Worm (Caenorhabditis elegans) whole organism, L4 larva: Measurements from ENCODE around the gene rmd-3.

Experiments
- F10B5.3 ChIP-seq: sonication (generic microtip); optimal IDR thresholded peaks from 2 replicates; lab custom pipeline; 2016; ENCODE audit warnings: mild to moderate bottlenecking, missing genetic modification characterization, missing compliant biosample characterization
- F49E8.2 ChIP-seq: sonication (generic microtip); optimal IDR thresholded peaks from 2 replicates; lab custom pipeline; 2016; ENCODE audit warnings: missing compliant biosample characterization, mild to moderate bottlenecking, missing genetic modification characterization, borderline replicate concordance
- Y48G9A.11 ChIP-seq: fragments of 200-800 bp; sonication (Bioruptor generic); IDR thresholded peaks from 2 replicates; pipeline ENCODE4 v1.3.6; 2022; ENCODE audit warnings: missing genetic modification reagents, missing genetic modification characterization, missing compliant biosample characterization
- Y5F2A.4 ChIP-seq: fragments of 200-800 bp; sonication (Bioruptor generic); optimal IDR thresholded peaks from 2 replicates; lab custom pipeline; 2018; ENCODE audit warnings: mild to moderate bottlenecking, missing genetic modification characterization, missing compliant biosample characterization
- ceh-20 ChIP-seq: fragments of 200-800 bp; sonication (Bioruptor generic); IDR thresholded peaks from 2 replicates; pipeline ENCODE4 v1.3.6; 2022; ENCODE audit warnings: missing genetic modification reagents, missing genetic modification characterization, missing compliant biosample characterization
- ceh-32 ChIP-seq: sonication (generic microtip); optimal IDR thresholded peaks from 2 replicates; lab custom pipeline; 2016; ENCODE audit warnings: mild to moderate bottlenecking, missing genetic modification characterization, missing compliant biosample characterization; ENCODE audit not compliant: poor library complexity
- ceh-82 ChIP-seq: sonication (generic microtip); optimal IDR thresholded peaks from 2 replicates; lab custom pipeline; 2017; ENCODE audit warnings: missing biosample characterization, missing genetic modification characterization
- daf-19 ChIP-seq: fragments of 200-800 bp; sonication (Bioruptor generic); conservative IDR thresholded peaks from 2 replicates; pipeline ENCODE4 v1.3.6; 2022; ENCODE audit warnings: missing genetic modification characterization, missing compliant biosample characterization
- dpl-1 ChIP-seq: fragments of 150-350 bp; optimal IDR thresholded peaks from 2 replicates; lab custom pipeline; 2014; ENCODE audit warnings: missing biosample characterization, missing genetic modification reagents, missing genetic modification characterization
- duxl-1 ChIP-seq: sonication (generic microtip); optimal IDR thresholded peaks from 2 replicates; lab custom pipeline; 2016; ENCODE audit warnings: mild to moderate bottlenecking, missing genetic modification characterization, moderate library complexity, missing compliant biosample characterization; ENCODE audit not compliant: poor library complexity
- dve-1 ChIP-seq: sonication (generic microtip); optimal IDR thresholded peaks from 2 replicates; lab custom pipeline; 2017; ENCODE audit warnings: antibody characterized with exemption, mild to moderate bottlenecking, missing genetic modification characterization, missing compliant biosample characterization; ENCODE audit not compliant: insufficient read depth
- fos-1 ChIP-seq: fragments of 150-350 bp; optimal IDR thresholded peaks from 2 replicates; lab custom pipeline; 2014; ENCODE audit warnings: missing biosample characterization, missing genetic modification characterization
- gei-8 ChIP-seq: fragments of 200-800 bp; sonication (Bioruptor generic); optimal IDR thresholded peaks from 2 replicates; lab custom pipeline; 2018; ENCODE audit warnings: mild to moderate bottlenecking, missing genetic modification characterization, missing compliant biosample characterization
- hlh-11 ChIP-seq: fragments of 200-800 bp; sonication (Bioruptor generic); optimal IDR thresholded peaks from 2 replicates; lab custom pipeline; 2018; ENCODE audit warnings: mild to moderate bottlenecking, missing genetic modification characterization, missing compliant biosample characterization
- hlh-30 ChIP-seq: sonication (generic microtip); optimal IDR thresholded peaks from 2 replicates; lab custom pipeline; 2017; ENCODE audit warnings: antibody characterized with exemption, mild to moderate bottlenecking, missing genetic modification characterization, missing compliant biosample characterization; ENCODE audit not compliant: insufficient read depth
- hmg-1.1 ChIP-seq: fragments of 200-800 bp; sonication (Bioruptor generic); IDR thresholded peaks from 2 replicates; pipeline ENCODE4 v1.3.6; 2022; ENCODE audit warnings: missing genetic modification reagents, missing genetic modification characterization, missing compliant biosample characterization
- jun-1 ChIP-seq: fragments of 150-350 bp; optimal IDR thresholded peaks from 2 replicates; lab custom pipeline; 2014; ENCODE audit warnings: missing biosample characterization, missing genetic modification reagents, missing genetic modification characterization
- lin-15B ChIP-seq: fragments of 150-350 bp; sonication (generic microtip); optimal IDR thresholded peaks from 3 replicates; lab custom pipeline; 2014; ENCODE audit warnings: missing biosample characterization, missing genetic modification characterization
- mdt-29 ChIP-seq: fragments of 200-800 bp; sonication (Bioruptor generic); IDR thresholded peaks from 2 replicates; pipeline ENCODE4 v1.3.6; 2022; ENCODE audit warnings: missing genetic modification reagents, missing genetic modification characterization, missing compliant biosample characterization
- mes-2 ChIP-seq: sonication (generic microtip); optimal IDR thresholded peaks from 2 replicates; lab custom pipeline; 2016; ENCODE audit warnings: missing genotype, mild to moderate bottlenecking, missing genetic modification characterization, missing compliant biosample characterization; ENCODE audit not compliant: poor library complexity, severe bottlenecking
- mxl-3 ChIP-seq: fragments of 200-800 bp; sonication (Bioruptor generic); optimal IDR thresholded peaks from 2 replicates; lab custom pipeline; 2018; ENCODE audit warnings: mild to moderate bottlenecking, missing genetic modification characterization, missing compliant biosample characterization
- nhr-11 ChIP-seq: fragments of 150-350 bp; optimal IDR thresholded peaks from 2 replicates; lab custom pipeline; 2014; ENCODE audit warnings: missing biosample characterization, missing genetic modification characterization
- nhr-48 ChIP-seq: sonication (generic microtip); optimal IDR thresholded peaks from 2 replicates; lab custom pipeline; 2016; ENCODE audit warnings: mild to moderate bottlenecking, missing genetic modification characterization, missing compliant biosample characterization
- nhr-6 ChIP-seq: fragments of 150-350 bp; optimal IDR thresholded peaks from 2 replicates; lab custom pipeline; 2014; ENCODE audit warnings: missing biosample characterization, missing genetic modification characterization
- nhr-76 ChIP-seq: fragments of 150-350 bp; optimal IDR thresholded peaks from 2 replicates; lab custom pipeline; 2014; ENCODE audit warnings: missing biosample characterization, missing genetic modification characterization
- pha-4 ChIP-seq, 2 experiments: fragments of 150-350 bp in 1 of 2; fragments of 200-800 bp in 1 of 2; sonication (Bioruptor generic) in 1 of 2; IDR thresholded peaks in 1 of 2; optimal IDR thresholded peaks in 1 of 2; 2 replicates each; pipeline versions ENCODE4 v1.3.6 to Lab custom; 2014 to 2022; ENCODE audit warnings: missing genetic modification characterization in 2 of 2, missing genetic modification reagents in 2 of 2, missing biosample characterization in 1 of 2, missing compliant biosample characterization in 1 of 2
- skn-1 ChIP-seq: fragments of 150-350 bp; optimal IDR thresholded peaks from 2 replicates; lab custom pipeline; 2014; ENCODE audit warnings: missing biosample characterization, missing genetic modification characterization
- spr-1 ChIP-seq: sonication (generic microtip); optimal IDR thresholded peaks from 2 replicates; lab custom pipeline; 2016; ENCODE audit warnings: mild to moderate bottlenecking, missing genetic modification characterization, missing compliant biosample characterization
- spr-3 ChIP-seq: fragments of 200-800 bp; sonication (Bioruptor generic); optimal IDR thresholded peaks from 2 replicates; lab custom pipeline; 2018; ENCODE audit warnings: mild to moderate bottlenecking, missing genetic modification characterization, missing compliant biosample characterization
- unc-130 ChIP-seq: sonication (generic microtip); optimal IDR thresholded peaks from 2 replicates; lab custom pipeline; 2016; ENCODE audit warnings: missing genetic modification reagents, missing genetic modification characterization, missing compliant biosample characterization
- vab-7 ChIP-seq: fragments of 200-800 bp; sonication (Bioruptor generic); IDR thresholded peaks from 2 replicates; pipeline ENCODE4 v1.3.6; 2022; ENCODE audit warnings: missing genetic modification reagents, missing genetic modification characterization, missing compliant biosample characterization
- zfp-2 ChIP-seq: sonication (generic microtip); optimal IDR thresholded peaks from 2 replicates; lab custom pipeline; 2016; ENCODE audit warnings: mild to moderate bottlenecking, missing genetic modification characterization, missing compliant biosample characterization
- zfp-3 ChIP-seq: fragments of 200-800 bp; sonication (Bioruptor generic); conservative IDR thresholded peaks from 2 replicates; pipeline ENCODE4 v1.3.6; 2022; ENCODE audit warnings: missing genetic modification reagents, missing genetic modification characterization, missing compliant biosample characterization
- zip-2 ChIP-seq: fragments of 150-350 bp; optimal IDR thresholded peaks from 2 replicates; lab custom pipeline; 2014; ENCODE audit warnings: missing biosample characterization, missing genetic modification characterization

Gene rmd-3

DNA sequence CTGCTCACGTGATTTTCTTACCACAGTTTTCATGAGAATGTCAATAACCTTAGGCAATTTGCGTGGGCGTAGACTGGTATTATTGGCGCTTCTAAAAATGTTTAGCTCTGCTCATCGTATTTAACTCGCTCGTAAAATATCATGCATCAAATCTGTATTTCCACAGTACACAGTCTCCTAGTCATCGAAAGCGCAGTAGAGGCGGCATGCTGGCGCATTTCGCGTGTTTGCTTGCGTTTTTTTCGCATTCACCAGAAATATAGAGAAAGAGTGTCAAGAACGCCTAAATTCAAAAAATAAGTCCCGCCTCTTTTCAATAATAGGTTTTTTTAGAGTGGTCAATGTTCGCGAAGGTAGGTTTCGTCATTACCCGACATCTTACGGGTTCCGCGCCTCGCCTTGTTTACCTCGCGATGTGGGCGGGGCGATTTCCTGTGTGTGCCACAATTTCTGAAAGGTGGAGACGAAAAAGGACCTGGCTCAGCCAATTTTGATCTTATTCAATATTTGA lies 37.2 kb upstream of the rmd-3 start (continued):
- TF ChIP-seq ceh-32 (tag; lab: Kevin White, UChicago) (no peak), mdt-29 (peak; percentile 88), lin-15B (tag; lab: Kevin White, UChicago) (peak; percentile 30), gei-8 (GFP tag; lab: Kevin White, UChicago) (peak; percentile 84), daf-19 (GFP tag; lab: Robert Waterston, UW) (0 out of 2 replicates have a peak, but pooled peaks have one; percentile 56), zip-2 (tag; lab: Kevin White, UChicago) (no peak), pha-4 (GFP tag; IDR thresholded peaks at IDR 0.05; lab: Robert Waterston, UW) (peak; percentile 66), pha-4 (tag; optimal IDR thresholded peaks at IDR 0.05; lab: Kevin White, UChicago) (no peak), zfp-2 (tag; lab: Kevin White, UChicago) (no peak), hlh-11 (tag; lab: Kevin White, UChicago) (peak; percentile 60), vab-7 (GFP tag; lab: Robert Waterston, UW) (no peak), F10B5.3 (tag; lab: Kevin White, UChicago) (peak; percentile 58), nhr-11 (tag; lab: Kevin White, UChicago) (no peak), duxl-1 (tag; lab: Kevin White, UChicago) (peak; percentile 89), dpl-1 (GFP tag; lab: Kevin White, UChicago) (peak; percentile 29), unc-130 (GFP tag; lab: Kevin White, UChicago) (peak; percentile 76), nhr-6 (tag; lab: Kevin White, UChicago) (no peak), ceh-20 (GFP tag; lab: Robert Waterston, UW) (no peak), dve-1 (tag; lab: Kevin White, UChicago) (no peak), jun-1 (tag; lab: Kevin White, UChicago) (no peak), nhr-48 (tag; lab: Kevin White, UChicago) (peak; percentile 70), zfp-3 (GFP tag; lab: Robert Waterston, UW) (peak; percentile 87; the same call in 1 of the 2 replicates), spr-1 (peak; percentile 76), skn-1 (no peak), mes-2 (tag; lab: Kevin White, UChicago) (peak; percentile 80), Y5F2A.4 (GFP tag; lab: Kevin White, UChicago) (no peak), nhr-76 (no peak), hmg-1.1 (GFP tag; lab: Robert Waterston, UW) (0 out of 2 replicates have a peak, but pooled peaks have one; percentile 34), Y48G9A.11 (GFP tag; lab: Robert Waterston, UW) (peak; percentile 76; the same call in 1 of the 2 replicates)

DNA sequence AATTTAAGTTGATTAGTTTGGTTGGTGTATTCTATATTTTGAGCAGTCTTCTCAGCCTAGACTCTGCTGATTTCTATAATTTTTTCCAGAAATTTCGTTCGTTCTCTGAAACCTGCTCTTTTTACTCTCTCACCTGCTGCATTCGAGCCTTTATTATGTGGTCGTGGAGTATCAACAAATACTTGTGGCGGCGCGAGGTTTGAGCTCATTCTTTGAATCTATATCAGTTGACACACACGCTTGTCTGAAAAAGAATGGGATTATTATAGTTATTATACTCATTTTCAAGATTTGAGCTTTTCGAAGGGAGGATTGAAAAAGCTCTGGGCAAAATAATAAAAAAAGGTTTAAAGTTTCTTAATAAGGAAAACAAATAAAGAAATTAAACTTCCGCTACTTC lies 36.6 kb upstream of the rmd-3 start:
- TF ChIP-seq nhr-11 (tag; lab: Kevin White, UChicago) (peak; percentile 52), fos-1 (tag; lab: Kevin White, UChicago) (no peak)

DNA sequence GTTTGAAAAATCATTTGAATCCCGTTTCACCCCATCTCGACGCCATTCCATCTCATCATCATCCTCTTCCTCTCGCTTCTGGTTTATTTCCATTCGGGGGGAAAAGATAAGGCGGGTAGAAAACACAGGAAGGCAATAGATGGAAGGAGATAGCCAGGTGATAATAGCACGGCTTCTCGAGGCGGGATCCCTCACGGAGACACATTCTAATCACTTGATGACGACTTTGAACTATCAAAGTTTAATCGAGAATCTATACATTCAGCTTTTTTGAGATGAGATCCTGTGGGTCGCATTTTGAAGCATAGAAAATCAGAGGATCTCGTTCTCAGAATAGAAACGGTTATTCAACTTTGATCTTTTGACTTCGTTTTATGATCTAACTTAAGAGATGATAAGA lies 32.6 kb upstream of the rmd-3 start, which contains the start of gene C33B4.2:
Gene C33B4.2 (minus strand): TSS at position 165 of the 400 bp plus-strand sequence.
- TF ChIP-seq nhr-48 (tag; lab: Kevin White, UChicago) (peak; percentile 46), hlh-30 (no peak), F49E8.2 (tag; lab: Kevin White, UChicago) (no peak), ceh-82 (tag; lab: Kevin White, UChicago) (no peak), spr-3 (GFP tag; lab: Kevin White, UChicago) (no peak), vab-7 (GFP tag; lab: Robert Waterston, UW) (no peak), mxl-3 (GFP tag; lab: Kevin White, UChicago) (peak; percentile 22)
